Worm (Caenorhabditis elegans) whole organism, late embryonic: ENCODE data around the gene cua-1.

ENCODE experiments used
- K09A11.1 ChIP-seq: sonication (generic microtip); optimal IDR thresholded peaks from 2 replicates; lab custom pipeline; 2017; ENCODE audit warnings: antibody characterized with exemption, mild to moderate bottlenecking, missing genetic modification characterization, missing compliant biosample characterization; ENCODE audit not compliant: insufficient read depth
- ama-1 ChIP-seq: fragments of 150-350 bp; optimal IDR thresholded peaks from 2 replicates; lab custom pipeline; 2014
- ceh-30 ChIP-seq: fragments of 150-350 bp; optimal IDR thresholded peaks from 2 replicates; lab custom pipeline; 2014; ENCODE audit warnings: missing biosample characterization, missing genetic modification characterization
- elt-4 ChIP-seq: sonication (generic microtip); optimal IDR thresholded peaks from 2 replicates; lab custom pipeline; 2016; ENCODE audit warnings: missing genetic modification characterization, missing compliant biosample characterization
- lin-11 ChIP-seq: fragments of 200-800 bp; sonication (Bioruptor generic); optimal IDR thresholded peaks from 2 replicates; lab custom pipeline; 2018; ENCODE audit warnings: mild to moderate bottlenecking, missing genetic modification characterization, missing compliant biosample characterization
- nhr-11 ChIP-seq: fragments of 150-350 bp; optimal IDR thresholded peaks from 2 replicates; lab custom pipeline; 2014; ENCODE audit warnings: missing biosample characterization, missing genetic modification characterization
- pqm-1 ChIP-seq: sonication (generic microtip); optimal IDR thresholded peaks from 2 replicates; lab custom pipeline; 2016; ENCODE audit warnings: missing genetic modification characterization, missing compliant biosample characterization
- pros-1 ChIP-seq: fragments of 150-350 bp; optimal IDR thresholded peaks from 2 replicates; lab custom pipeline; 2014; ENCODE audit warnings: missing biosample characterization, missing genetic modification reagents, missing genetic modification characterization
- syd-9 ChIP-seq: sonication (generic microtip); optimal IDR thresholded peaks from 2 replicates; lab custom pipeline; 2016; ENCODE audit warnings: mild to moderate bottlenecking, missing genetic modification characterization, moderate library complexity, missing compliant biosample characterization
- unc-86 ChIP-seq: sonication (generic microtip); optimal IDR thresholded peaks from 2 replicates; lab custom pipeline; 2016; ENCODE audit warnings: missing genetic modification characterization, missing compliant biosample characterization

- TF ChIP-seq pqm-1 (no peak), unc-86 (tag; lab: Kevin White, UChicago) (no peak), pros-1 (tag; lab: Kevin White, UChicago) (no peak), ceh-30 (tag; lab: Kevin White, UChicago) (no peak), ama-1 (lab: Kevin White, UChicago) (no peak), elt-4 (tag; lab: Kevin White, UChicago) (no peak), syd-9 (tag; lab: Kevin White, UChicago) (no peak), K09A11.1 (tag; lab: Kevin White, UChicago) (no peak), lin-11 (tag; lab: Kevin White, UChicago) (no peak), nhr-11 (no peak)
These were observed at the start of gene cua-1 for ce11 chrIII:13455207-13455606.
